Fruit fly (Drosophila melanogaster): Measurements from ENCODE around the gene alpha-Est6.

alpha-Est6 gene

dm6 chr3R:7506314-7506988, 22.1 kb downstream of the alpha-Est6 start:
- TF ChIP-seq Jra (GFP tag; optimal IDR thresholded peaks at IDR 0.05) (no peak), br (GFP tag; optimal IDR thresholded peaks at IDR 0.05) (peak; percentile 10), Hnf4 (GFP tag; optimal IDR thresholded peaks at IDR 0.05) (peak; percentile 35), Dfd (GFP tag; optimal IDR thresholded peaks at IDR 0.05) (no peak), rgr (GFP tag; optimal IDR thresholded peaks at IDR 0.05) (peak; percentile 55), HLH106 (tag; optimal IDR thresholded peaks at IDR 0.05) (peak; percentile 50), sv (GFP tag; optimal IDR thresholded peaks at IDR 0.05) (peak; percentile 83), foxo (GFP tag; optimal IDR thresholded peaks at IDR 0.05) (peak in 1 of 2 experiments; percentile 60), GATAd (GFP tag; optimal IDR thresholded peaks at IDR 0.05) (no peak), fru (GFP tag; optimal IDR thresholded peaks at IDR 0.05) (peak; percentile 47), OdsH (GFP tag; optimal IDR thresholded peaks at IDR 0.05) (peak; percentile 57), h (GFP tag; optimal IDR thresholded peaks at IDR 0.05) (peak; percentile 63), N (GFP tag; optimal IDR thresholded peaks at IDR 0.05) (no peak), psq (GFP tag; optimal IDR thresholded peaks at IDR 0.05) (peak; percentile 11), ey (GFP tag; optimal IDR thresholded peaks at IDR 0.05) (peak; percentile 45)

dm6 chr3R:7504989-7505761, 23.4 kb downstream of the alpha-Est6 start, which contains the start of gene alpha-Est9:
TSS of gene alpha-Est9 (minus strand) at chr3R:7505098.
- TF ChIP-seq CrebA (GFP tag; optimal IDR thresholded peaks at IDR 0.05; ENCODE audit: borderline replicate concordance) (peak; percentile 24), Rel (GFP tag; optimal IDR thresholded peaks at IDR 0.05) (no peak), Rel (tag; optimal IDR thresholded peaks at IDR 0.05) (peak; percentile 69), ey (GFP tag; optimal IDR thresholded peaks at IDR 0.05) (no peak), h (GFP tag; optimal IDR thresholded peaks at IDR 0.05) (peak; percentile 55), foxo (GFP tag; optimal IDR thresholded peaks at IDR 0.05) (peak in 1 of 2 experiments; percentile 4), br (GFP tag; optimal IDR thresholded peaks at IDR 0.05) (peak; percentile 0), OdsH (GFP tag; optimal IDR thresholded peaks at IDR 0.05) (no peak)

dm6 chr3R:7503216-7503615, 25.4 kb downstream of the alpha-Est6 start:
- TF ChIP-seq h (GFP tag; optimal IDR thresholded peaks at IDR 0.05) (no peak), CG9705 (GFP tag; optimal IDR thresholded peaks at IDR 0.05) (no peak), woc (GFP tag; optimal IDR thresholded peaks at IDR 0.05) (no peak), Hnf4 (GFP tag; optimal IDR thresholded peaks at IDR 0.05) (no peak), sv (GFP tag; optimal IDR thresholded peaks at IDR 0.05) (no peak), Vsx2 (GFP tag; optimal IDR thresholded peaks at IDR 0.05; ENCODE audit: partially characterized antibody) (no peak), dl (GFP tag; optimal IDR thresholded peaks at IDR 0.05; ENCODE audit: insufficient read depth in 1 of 2, partially characterized antibody in 2 of 2) (no peak), Sp1 (GFP tag; optimal IDR thresholded peaks at IDR 0.05) (no peak), Hr78 (GFP tag; optimal IDR thresholded peaks at IDR 0.05) (no peak), fru (GFP tag; optimal IDR thresholded peaks at IDR 0.05) (no peak), GATAd (GFP tag; optimal IDR thresholded peaks at IDR 0.05) (no peak), Mio (GFP tag; optimal IDR thresholded peaks at IDR 0.05) (no peak), br (GFP tag; optimal IDR thresholded peaks at IDR 0.05) (no peak), CG32264 (GFP tag; optimal IDR thresholded peaks at IDR 0.05) (no peak), usp (GFP tag; optimal IDR thresholded peaks at IDR 0.05) (no peak)

DNA sequence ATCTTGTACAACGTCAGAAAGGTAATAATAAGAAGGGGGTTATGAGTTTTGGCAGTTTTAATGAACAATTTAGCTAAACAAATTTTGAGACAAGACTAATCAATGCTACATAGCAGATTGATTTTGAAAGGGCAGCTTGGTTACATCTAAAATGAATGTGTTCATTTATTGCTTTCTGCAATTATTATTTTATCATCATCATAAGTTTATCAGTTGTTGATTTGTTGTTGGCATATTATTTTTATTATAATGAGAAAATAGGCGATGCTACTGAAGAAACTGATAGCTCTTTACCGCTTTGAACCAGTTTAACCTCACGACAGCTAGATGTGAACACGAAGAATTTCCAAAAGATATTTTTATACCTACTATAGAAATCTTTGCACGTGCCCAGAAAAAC, 26.3 kb downstream of the alpha-Est6 start, which contains the start of gene Mics1:
Gene Mics1, minus strand, starts transcription at position 101 of the 400 bp plus-strand sequence.
- TF ChIP-seq CG9705 (GFP tag; optimal IDR thresholded peaks at IDR 0.05) (no peak), jim (GFP tag; optimal IDR thresholded peaks at IDR 0.05) (no peak), Hr83 (GFP tag; optimal IDR thresholded peaks at IDR 0.05; ENCODE audit: poor library complexity, severe bottlenecking) (no peak), h (GFP tag; optimal IDR thresholded peaks at IDR 0.05) (no peak), Dfd (GFP tag; optimal IDR thresholded peaks at IDR 0.05) (no peak), OdsH (GFP tag; optimal IDR thresholded peaks at IDR 0.05) (no peak), Abd-B (GFP tag; optimal IDR thresholded peaks at IDR 0.05) (no peak), foxo (GFP tag; optimal IDR thresholded peaks at IDR 0.05) (no peak), psq (GFP tag; optimal IDR thresholded peaks at IDR 0.05) (no peak), Hr78 (GFP tag; optimal IDR thresholded peaks at IDR 0.05) (no peak), Jra (GFP tag; optimal IDR thresholded peaks at IDR 0.05) (no peak), Hnf4 (GFP tag; optimal IDR thresholded peaks at IDR 0.05) (no peak), dsf (GFP tag; optimal IDR thresholded peaks at IDR 0.05; ENCODE audit: borderline replicate concordance) (no peak), Rel (GFP tag; optimal IDR thresholded peaks at IDR 0.05) (no peak), Rel (tag; optimal IDR thresholded peaks at IDR 0.05) (no peak)
